Worm (Caenorhabditis elegans) whole organism, midembryonic: ENCODE measurements around the gene sdz-27.

ENCODE experiments used
- T22C8.4 ChIP-seq: fragments of 200-800 bp; sonication (Bioruptor generic); IDR thresholded peaks from 2 replicates; pipeline ENCODE4 v1.3.6; 2022; ENCODE audit warnings: missing genetic modification characterization, missing compliant biosample characterization
- cog-1 ChIP-seq: sonication (generic microtip); optimal IDR thresholded peaks from 2 replicates; lab custom pipeline; 2016; ENCODE audit warnings: missing genetic modification characterization, missing compliant biosample characterization
- flt-1 ChIP-seq: fragments of 200-800 bp; sonication (Bioruptor generic); IDR thresholded peaks from 2 replicates; pipeline ENCODE4 v1.3.6; 2022; ENCODE audit warnings: missing genetic modification characterization, missing compliant biosample characterization
- med-1 ChIP-seq: sonication (generic microtip); optimal IDR thresholded peaks from 2 replicates; lab custom pipeline; 2017; ENCODE audit warnings: missing genetic modification characterization, mild to moderate bottlenecking, missing compliant biosample characterization, antibody characterized with exemption, missing genetic modification reagents; ENCODE audit not compliant: insufficient read depth
- ref-1 ChIP-seq: fragments of 200-800 bp; sonication (Bioruptor generic); conservative IDR thresholded peaks from 2 replicates; pipeline ENCODE4 v1.3.6; 2022; ENCODE audit warnings: missing genetic modification reagents, missing genetic modification characterization, missing compliant biosample characterization
- tab-1 ChIP-seq: fragments of 200-800 bp; sonication (Bioruptor generic); IDR thresholded peaks from 2 replicates; pipeline ENCODE4 v1.3.6; 2022; ENCODE audit warnings: missing genetic modification characterization, missing compliant biosample characterization
- ztf-23 ChIP-seq: fragments of 200-800 bp; sonication (Bioruptor generic); IDR thresholded peaks from 2 replicates; pipeline ENCODE4 v1.3.6; 2022; ENCODE audit warnings: missing genetic modification reagents, missing genetic modification characterization, missing compliant biosample characterization
- ztf-29 ChIP-seq: fragments of 200-800 bp; sonication (Bioruptor generic); IDR thresholded peaks from 2 replicates; pipeline ENCODE4 v1.3.6; 2022; ENCODE audit warnings: missing genetic modification reagents, missing genetic modification characterization, missing compliant biosample characterization

DNA sequence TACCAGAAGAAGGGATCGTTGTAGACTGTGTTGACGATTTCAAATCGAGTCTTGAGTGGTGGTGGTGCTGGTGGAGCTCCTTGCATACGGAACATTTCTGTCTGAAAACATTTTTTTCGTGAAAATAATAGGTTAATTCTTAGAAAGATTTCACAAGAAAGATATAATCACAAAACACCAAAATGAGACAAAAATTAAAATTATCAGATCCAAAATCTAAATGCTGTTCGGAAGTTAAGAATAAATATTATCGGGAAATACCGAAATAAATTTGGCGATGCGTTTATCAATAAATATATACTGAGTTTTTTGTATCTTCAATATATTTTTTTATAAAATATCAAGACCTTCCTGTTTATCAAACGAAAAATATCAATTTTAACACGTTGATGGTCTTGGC is 8.3 kb upstream of the sdz-27 start, which contains the start of gene C08F8.9:
- no peak for TF ChIP-seq flt-1 (GFP tag; lab: Robert Waterston, UW)
- no peak for TF ChIP-seq cog-1
- no peak for TF ChIP-seq ztf-23 (GFP tag; lab: Robert Waterston, UW)
- TF ChIP-seq ref-1 (GFP tag; lab: Robert Waterston, UW) = no peak
- TF ChIP-seq med-1 (GFP tag; lab: Kevin White, UChicago) = no peak
- no peak for TF ChIP-seq T22C8.4 (GFP tag; lab: Robert Waterston, UW)
- TF ChIP-seq ztf-29 (GFP tag; lab: Robert Waterston, UW) = no peak
- TF ChIP-seq tab-1 (GFP tag; lab: Robert Waterston, UW) = no peak
